Fruit fly (Drosophila melanogaster) ovary, adult (tissue): ENCODE results near the gene Nmdar2.
A peak's percentile ranks its signal among the peaks of the same experiment; 100 is the strongest.

Source experiments
- CG17801 ChIP-seq: fragments of 200-800 bp; optimal IDR thresholded peaks from 2 replicates; lab custom pipeline; 2019; ENCODE audit warnings: missing biosample characterization, mild to moderate bottlenecking, missing genetic modification characterization, moderate library complexity; ENCODE audit not compliant: partially characterized antibody

Gene Nmdar2

DNA sequence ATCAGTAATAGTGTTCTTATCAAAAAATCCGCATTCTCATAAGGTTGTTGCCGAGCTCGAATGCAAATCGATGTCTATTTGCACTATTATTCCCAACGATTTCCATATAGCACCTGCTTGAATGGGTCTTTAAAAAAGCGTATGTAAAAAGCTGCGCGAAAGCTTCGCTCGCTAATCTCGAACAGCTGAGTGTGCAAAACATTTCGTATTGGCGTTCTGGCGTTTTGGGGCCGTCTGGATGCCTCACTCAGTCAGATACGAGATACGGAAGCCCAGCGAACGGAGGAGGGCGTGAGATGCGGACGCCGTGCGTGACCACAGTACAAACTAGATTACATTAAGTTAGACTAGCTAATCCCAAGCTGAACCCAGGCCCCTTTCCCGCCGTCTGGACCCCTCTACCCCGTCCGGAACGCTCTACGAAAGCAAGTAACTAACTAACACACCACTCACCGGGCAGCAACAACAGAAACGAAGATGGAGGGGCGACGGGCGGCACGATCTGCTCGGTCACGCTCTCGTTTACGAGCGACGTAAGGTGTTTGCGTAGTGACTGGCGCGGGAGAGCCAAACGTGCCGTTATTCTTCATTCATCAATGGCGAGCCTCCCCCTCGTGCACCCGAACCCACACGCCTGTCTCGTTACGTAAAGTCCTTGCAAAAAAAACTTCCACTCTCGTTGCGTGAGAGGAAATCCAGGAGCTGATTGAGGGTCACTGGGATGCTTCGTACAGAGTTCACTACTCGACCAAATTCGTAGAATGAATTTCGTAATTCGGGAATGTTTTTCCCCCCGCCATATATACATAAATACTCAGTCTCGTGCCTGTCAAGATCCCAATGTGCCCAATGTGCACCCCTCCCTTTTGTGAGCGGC, 40.9 kb downstream of the Nmdar2 start:
- TF ChIP-seq CG17801 (GFP tag; lab: Kevin White, UChicago): no peak

DNA sequence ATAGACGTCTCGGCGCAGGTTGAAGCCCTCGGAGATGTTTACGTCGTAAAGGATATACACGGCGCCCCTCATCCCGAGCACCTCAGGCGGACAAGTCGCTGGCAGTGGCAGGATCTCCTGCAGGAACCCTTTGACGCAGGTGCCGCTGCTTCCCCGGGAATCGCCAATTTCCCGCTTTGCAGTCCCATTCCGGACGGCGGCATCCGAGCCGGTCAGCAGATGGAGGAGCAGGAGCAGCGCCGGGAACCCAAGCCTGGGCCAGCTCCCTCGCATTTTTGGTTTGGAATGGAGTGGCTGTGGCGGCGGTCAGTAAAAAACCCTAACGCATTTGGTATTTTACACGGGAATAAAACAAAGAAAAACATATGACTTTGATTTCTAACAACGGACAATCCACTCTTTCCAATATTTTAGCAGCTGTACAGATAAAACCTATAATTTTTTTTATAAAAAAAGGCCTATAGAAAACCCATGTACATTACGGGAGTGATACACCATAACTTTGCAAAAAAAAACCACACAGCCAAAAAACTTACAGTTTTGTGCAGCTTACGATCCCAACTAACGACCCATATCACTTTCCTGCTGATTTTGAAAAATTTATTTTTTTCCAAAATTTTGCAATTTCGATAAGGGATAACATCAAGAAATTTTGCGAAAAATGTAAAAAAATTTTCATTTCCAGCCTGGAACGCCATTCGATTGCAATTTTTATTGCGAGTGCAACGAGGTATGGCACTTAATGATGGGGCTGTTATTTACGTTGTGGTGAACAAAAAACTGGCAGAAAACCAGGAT, 41.7 kb downstream of the Nmdar2 start, which contains the start of the genes O-fut2 and CG14777:
TSS of gene O-fut2 (minus strand) at position 290 of the 798 bp plus-strand sequence.
TSS of gene CG14777 (plus strand) at position 428 of the 798 bp plus-strand sequence.
- TF ChIP-seq CG17801 (GFP tag; lab: Kevin White, UChicago): no peak

DNA sequence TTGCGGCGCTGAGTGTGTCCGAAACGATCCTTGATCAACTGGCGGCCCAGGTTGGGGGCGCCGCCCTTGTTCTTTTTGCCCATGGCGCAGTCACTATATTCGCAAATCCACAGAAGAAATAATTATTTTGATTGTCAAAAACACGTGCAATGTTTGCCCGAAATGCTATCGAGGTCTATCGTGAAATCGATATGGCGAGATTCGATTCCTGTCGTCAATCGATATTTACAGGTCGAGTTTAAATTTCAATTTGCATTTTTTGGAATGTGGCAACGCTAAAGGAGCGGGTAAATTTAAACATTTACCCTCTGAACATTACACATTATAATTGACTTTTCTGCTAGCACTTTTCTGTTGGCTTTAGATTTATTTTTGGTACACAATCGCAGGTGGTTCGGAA, 43.6 kb downstream of the Nmdar2 start, which contains the start of gene Ns3:
TSS of gene Ns3 (minus strand) at position 188 of the 400 bp plus-strand sequence.
- peak; percentile 27 for TF ChIP-seq CG17801 (GFP tag; lab: Kevin White, UChicago)

DNA sequence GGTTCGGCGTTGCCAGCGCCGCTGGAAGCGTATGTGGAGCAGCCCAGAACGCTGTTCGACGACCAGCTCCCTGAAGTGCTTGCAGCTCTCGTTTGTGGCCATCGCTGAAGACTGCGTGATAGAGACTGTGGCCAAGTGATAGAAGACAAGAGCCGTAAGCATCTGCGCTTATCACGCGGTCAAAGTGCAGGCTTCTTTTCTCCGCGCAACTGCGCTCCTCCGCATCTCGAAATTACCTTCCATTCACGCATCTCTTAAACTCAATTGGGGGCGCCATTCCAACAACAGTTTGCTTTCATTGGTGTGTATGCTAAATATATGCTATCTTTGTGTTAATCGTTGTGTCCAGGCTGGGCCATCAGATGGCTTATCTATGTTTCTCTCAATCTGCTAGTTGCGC, 46.1 kb downstream of the Nmdar2 start, which contains the start of gene CG14787:
TSS of gene CG14787 (minus strand) at position 133 of the 400 bp plus-strand sequence.
- no peak for TF ChIP-seq CG17801 (GFP tag; lab: Kevin White, UChicago)

DNA sequence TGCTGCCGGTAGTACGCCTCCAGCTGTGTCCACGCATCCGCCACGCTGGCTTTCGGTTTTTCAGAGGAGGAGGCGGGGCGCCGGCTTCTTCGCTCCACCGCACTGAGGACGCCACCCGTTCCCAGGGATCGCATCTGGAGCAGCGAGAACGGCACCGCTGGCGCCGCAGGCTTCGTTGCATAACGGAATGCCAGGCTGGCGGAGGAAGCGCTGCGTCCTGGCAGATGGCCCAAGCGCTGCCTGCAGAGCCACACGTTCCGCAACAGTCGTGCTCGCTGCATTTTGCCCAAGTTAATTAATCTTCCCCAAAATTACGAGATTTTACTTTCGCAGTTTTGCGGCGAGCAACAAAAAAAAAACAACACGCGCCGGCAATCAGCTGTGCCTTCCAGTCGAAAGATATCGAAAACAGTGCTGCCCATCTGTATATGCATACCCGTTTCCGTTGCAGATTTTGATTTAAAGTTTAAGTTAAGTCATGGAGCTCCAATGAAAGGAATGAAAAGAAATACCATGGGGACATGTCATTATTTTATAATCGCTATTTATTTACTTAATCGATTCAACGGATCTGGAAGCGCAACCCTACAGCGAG, 47.2 kb downstream of the Nmdar2 start, which contains the start of gene Lrpprc2:
TSS of gene Lrpprc2 (minus strand) at position 340 of the 595 bp plus-strand sequence.
- no peak for TF ChIP-seq CG17801 (GFP tag; lab: Kevin White, UChicago)

DNA sequence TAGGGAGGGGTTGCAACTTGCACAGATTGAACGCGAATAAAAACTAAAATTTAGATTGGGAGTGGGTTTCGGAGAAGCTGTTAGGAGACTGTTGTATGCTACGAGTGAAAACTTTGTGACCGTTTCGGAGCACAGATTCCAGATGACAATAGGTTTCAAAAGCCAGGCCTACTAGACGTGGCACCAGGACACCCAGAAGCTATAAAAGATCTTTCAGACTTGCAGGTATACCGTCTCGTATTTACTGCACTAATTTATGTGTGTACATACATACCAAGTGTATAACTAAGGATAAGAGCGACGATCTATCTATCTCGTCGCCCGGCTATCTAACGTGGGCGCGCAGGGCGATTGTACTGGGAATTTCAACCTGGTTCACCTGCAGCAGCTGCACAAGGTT, 50.7 kb downstream of the Nmdar2 start, which contains the start of gene CG14785:
TSS of gene CG14785 (minus strand) at position 101 of the 400 bp plus-strand sequence.
- no peak for TF ChIP-seq CG17801 (GFP tag; lab: Kevin White, UChicago)

DNA sequence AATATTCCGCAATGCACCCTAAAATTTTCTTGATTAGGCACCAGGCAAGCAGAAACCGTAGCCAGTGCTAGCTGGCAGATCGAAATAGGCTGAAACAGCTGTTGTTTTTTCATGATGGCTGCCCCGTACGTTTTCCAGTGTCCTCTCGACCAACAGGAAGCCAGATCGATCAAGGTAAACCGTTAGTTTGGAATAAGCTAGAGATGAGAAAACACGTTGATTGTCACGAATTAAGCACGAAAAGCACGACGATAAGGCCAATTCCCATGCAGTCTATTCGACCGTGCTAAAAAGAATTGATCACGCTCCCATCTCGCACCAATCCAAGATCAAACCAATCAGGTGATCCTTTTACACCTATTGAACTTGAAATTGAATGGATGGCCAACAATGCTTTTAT, 52.8 kb downstream of the Nmdar2 start:
- no peak for TF ChIP-seq CG17801 (GFP tag; lab: Kevin White, UChicago)

DNA sequence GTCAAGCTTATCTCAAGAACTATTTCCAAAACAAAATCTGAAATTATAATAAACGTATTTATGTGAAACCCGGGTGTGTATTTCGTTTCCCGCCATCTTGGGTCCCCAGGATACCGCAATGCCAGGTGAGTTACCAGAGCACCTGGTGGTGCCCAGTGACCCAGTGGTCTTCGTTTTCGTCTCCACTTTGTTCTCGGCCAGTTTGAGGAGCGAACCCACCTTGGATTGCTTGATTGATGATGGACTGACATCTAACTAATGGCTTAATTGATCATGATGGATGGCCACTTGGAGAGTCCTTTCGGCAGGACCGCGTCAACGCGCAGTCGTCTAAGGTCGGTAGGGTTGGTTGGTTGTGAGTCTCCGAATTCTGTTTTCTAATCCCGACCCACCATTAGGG, 55.5 kb downstream of the Nmdar2 start, which contains the start of gene Gr2a:
TSS of gene Gr2a (plus strand) at position 301 of the 400 bp plus-strand sequence.
- TF ChIP-seq CG17801 (GFP tag; lab: Kevin White, UChicago): no peak
